Fruit fly (Drosophila melanogaster) whole organism, wandering third instar larva: ENCODE data around the gene CG43630.

ENCODE experiments used
- CG9705 ChIP-seq: fragments of 200-800 bp; sonication (Bioruptor generic); optimal IDR thresholded peaks from 2 replicates; lab custom pipeline; 2018; ENCODE audit warnings: missing biosample characterization, mild to moderate bottlenecking, missing genetic modification characterization
- CrebA ChIP-seq: fragments of 200-800 bp; sonication (Bioruptor generic); optimal IDR thresholded peaks from 2 replicates; lab custom pipeline; 2016; ENCODE audit warnings: missing biosample characterization, mild to moderate bottlenecking, missing genetic modification characterization, borderline replicate concordance
- GATAd ChIP-seq: sonication (Bioruptor generic); optimal IDR thresholded peaks from 2 replicates; lab custom pipeline; 2016; ENCODE audit warnings: missing biosample characterization, missing genetic modification characterization
- HLH106 ChIP-seq: fragments of 200-800 bp; optimal IDR thresholded peaks from 3 replicates; lab custom pipeline; 2019; ENCODE audit warnings: missing biosample characterization, mild to moderate bottlenecking, missing genetic modification characterization, moderate library complexity
- Hnf4 ChIP-seq: fragments of 200-800 bp; sonication (Bioruptor generic); optimal IDR thresholded peaks from 2 replicates; lab custom pipeline; 2016; ENCODE audit warnings: missing biosample characterization, mild to moderate bottlenecking, missing genetic modification characterization
- Hr78 ChIP-seq: fragments of >200 bp; optimal IDR thresholded peaks from 2 replicates; lab custom pipeline; 2017; ENCODE audit warnings: missing biosample characterization, missing genetic modification characterization
- Hr83 ChIP-seq: fragments of 200-300 bp; sonication (Bioruptor generic); optimal IDR thresholded peaks from 2 replicates; lab custom pipeline; 2016; ENCODE audit warnings: missing biosample characterization, mild to moderate bottlenecking, missing genetic modification characterization, moderate library complexity; ENCODE audit not compliant: poor library complexity, severe bottlenecking
- Jra ChIP-seq: sonication (Bioruptor generic); optimal IDR thresholded peaks from 2 replicates; lab custom pipeline; 2016; ENCODE audit warnings: missing biosample characterization, missing genetic modification characterization
- Mio ChIP-seq: sonication (Bioruptor generic); optimal IDR thresholded peaks from 2 replicates; lab custom pipeline; 2016; ENCODE audit warnings: missing biosample characterization, missing genetic modification characterization
- Myc ChIP-seq: fragments of >200 bp; optimal IDR thresholded peaks from 2 replicates; lab custom pipeline; 2017
- N ChIP-seq: fragments of >200 bp; optimal IDR thresholded peaks from 2 replicates; lab custom pipeline; 2018; ENCODE audit warnings: missing biosample characterization, missing external identifiers, missing genetic modification characterization
- OdsH ChIP-seq: fragments of 200-800 bp; sonication (Bioruptor generic); optimal IDR thresholded peaks from 2 replicates; lab custom pipeline; 2016; ENCODE audit warnings: missing biosample characterization, mild to moderate bottlenecking, missing genetic modification characterization
- Rel ChIP-seq, 2 experiments: fragments of 200-800 bp; sonication (Bioruptor generic) in 1 of 2; optimal IDR thresholded peaks; 2 replicates in 1 of 2; 3 replicates in 1 of 2; lab custom pipeline; 2016 to 2019; ENCODE audit warnings: mild to moderate bottlenecking in 2 of 2, missing biosample characterization in 2 of 2, missing genetic modification characterization in 2 of 2, moderate library complexity in 1 of 2
- Sp1 ChIP-seq: fragments of 200-800 bp; sonication (Bioruptor generic); optimal IDR thresholded peaks from 3 replicates; lab custom pipeline; 2019; ENCODE audit warnings: missing biosample characterization, mild to moderate bottlenecking, missing genetic modification characterization, moderate library complexity
- Vsx2 ChIP-seq: fragments of 200-300, 225-300 bp; sonication (Bioruptor generic); optimal IDR thresholded peaks from 2 replicates; lab custom pipeline; 2018; ENCODE audit warnings: missing biosample characterization, missing genetic modification characterization; ENCODE audit not compliant: partially characterized antibody
- br ChIP-seq: fragments of 200-800 bp; sonication (Bioruptor generic); optimal IDR thresholded peaks from 2 replicates; lab custom pipeline; 2016; ENCODE audit warnings: missing biosample characterization, missing genetic modification characterization
- brk ChIP-seq: fragments of 200-800 bp; sonication (Bioruptor generic); optimal IDR thresholded peaks from 2 replicates; lab custom pipeline; 2016; ENCODE audit warnings: missing biosample characterization, mild to moderate bottlenecking, missing genetic modification characterization
- dmrt93B ChIP-seq: fragments of 200-800 bp; sonication (Bioruptor generic); optimal IDR thresholded peaks from 2 replicates; lab custom pipeline; 2018; ENCODE audit warnings: missing biosample characterization, mild to moderate bottlenecking, missing genetic modification characterization
- foxo ChIP-seq, 2 experiments: fragments of 200-800 bp; sonication (Bioruptor generic); optimal IDR thresholded peaks; 2 replicates in 1 of 2; 3 replicates in 1 of 2; lab custom pipeline; 2016 to 2017; ENCODE audit warnings: missing biosample characterization in 2 of 2, missing genetic modification characterization in 2 of 2
- fru ChIP-seq: fragments of 200-800 bp; sonication (Bioruptor generic); optimal IDR thresholded peaks from 3 replicates; lab custom pipeline; 2016; ENCODE audit warnings: missing biosample characterization, mild to moderate bottlenecking, missing genetic modification characterization
- h ChIP-seq: fragments of 200-800 bp; sonication (Bioruptor generic); optimal IDR thresholded peaks from 3 replicates; lab custom pipeline; 2016; ENCODE audit warnings: missing biosample characterization, mild to moderate bottlenecking, missing genetic modification characterization
- jim ChIP-seq: fragments of 175-275, 200-325 bp; sonication (Bioruptor generic); optimal IDR thresholded peaks from 2 replicates; lab custom pipeline; 2016; ENCODE audit warnings: missing biosample characterization, mild to moderate bottlenecking, missing genetic modification characterization
- pan ChIP-seq: fragments of >200 bp; optimal IDR thresholded peaks from 2 replicates; lab custom pipeline; 2017
- psq ChIP-seq: fragments of 200-800 bp; sonication (Bioruptor generic); optimal IDR thresholded peaks from 3 replicates; lab custom pipeline; 2017; ENCODE audit warnings: missing biosample characterization, mild to moderate bottlenecking, missing genetic modification characterization, moderate library complexity
- sv ChIP-seq: fragments of 200-800 bp; sonication (Bioruptor generic); optimal IDR thresholded peaks from 3 replicates; lab custom pipeline; 2016; ENCODE audit warnings: missing biosample characterization, missing genetic modification characterization
- woc ChIP-seq: sonication (Bioruptor generic); optimal IDR thresholded peaks from 2 replicates; lab custom pipeline; 2016; ENCODE audit warnings: missing biosample characterization, mild to moderate bottlenecking, missing genetic modification characterization

The CG43630 gene

DNA sequence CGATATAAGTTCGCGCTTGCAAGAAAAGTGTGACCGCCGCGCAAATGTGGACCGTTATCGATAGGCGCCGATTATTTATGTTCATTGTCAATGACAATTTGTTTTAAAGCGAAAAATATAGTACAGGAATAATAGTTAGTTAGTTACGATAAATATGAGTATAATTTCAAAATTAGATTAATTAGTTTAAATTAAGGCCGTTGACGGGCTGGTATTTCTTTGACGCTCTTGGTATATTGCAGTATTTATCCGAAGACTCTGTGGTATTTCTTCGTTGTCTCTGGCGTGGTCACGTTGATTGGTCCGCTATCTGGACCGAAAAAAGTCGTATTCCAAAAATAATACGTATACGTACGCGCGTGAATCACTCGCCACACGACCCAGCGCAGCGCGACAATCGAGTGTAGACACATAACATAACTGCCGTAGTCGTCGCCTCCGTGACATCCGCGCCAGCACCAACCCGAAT is 21.5 kb upstream of the CG43630 start:
- peak; percentile 18 for TF ChIP-seq HLH106 (tag; lab: Kevin White, UChicago)
- no peak for TF ChIP-seq br
- TF ChIP-seq Sp1: peak; percentile 36
- no peak for TF ChIP-seq Vsx2 (GFP tag; lab: Kevin White, UChicago)
- peak; percentile 68 for TF ChIP-seq h (GFP tag; lab: Kevin White, UChicago)
- TF ChIP-seq Rel (GFP tag; optimal IDR thresholded peaks at IDR 0.05; lab: Kevin White, UChicago): no peak
- peak; percentile 49 for TF ChIP-seq Rel (tag; optimal IDR thresholded peaks at IDR 0.05; lab: Kevin White, UChicago)
- no peak for TF ChIP-seq pan
- no peak for TF ChIP-seq sv (GFP tag; lab: Kevin White, UChicago)
- TF ChIP-seq Jra (GFP tag; lab: Kevin White, UChicago): peak; percentile 28

DNA sequence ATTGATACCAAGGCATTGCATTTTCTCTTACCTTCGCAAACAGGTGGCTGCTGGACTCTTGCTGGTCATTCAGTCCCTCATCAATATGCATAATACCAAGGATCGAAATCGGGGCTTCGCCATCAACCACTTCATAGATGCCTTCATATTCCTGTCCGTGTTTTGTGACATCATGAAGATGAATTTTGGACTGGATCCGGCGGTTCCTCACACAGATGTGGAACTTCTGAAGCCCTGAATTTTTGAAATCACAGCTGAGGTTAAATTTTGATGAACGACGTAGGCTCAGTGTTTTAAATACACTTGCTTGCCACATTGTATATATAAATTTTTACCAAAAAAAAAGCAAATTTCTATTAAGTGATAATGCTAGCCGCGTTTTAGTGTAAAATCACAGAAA is 21.0 kb upstream of the CG43630 start, which contains the start of gene Past1:
Gene Past1, plus strand, starts transcription at position 301 of the 400 bp plus-strand sequence.
- TF ChIP-seq fru: no peak
- no peak for TF ChIP-seq Sp1
- TF ChIP-seq br: no peak
- no peak for TF ChIP-seq pan
- no peak for TF ChIP-seq CrebA (GFP tag; lab: Kevin White, UChicago)
- no peak for TF ChIP-seq woc (GFP tag; lab: Kevin White, UChicago)
- no peak for TF ChIP-seq h (GFP tag; lab: Kevin White, UChicago)

DNA sequence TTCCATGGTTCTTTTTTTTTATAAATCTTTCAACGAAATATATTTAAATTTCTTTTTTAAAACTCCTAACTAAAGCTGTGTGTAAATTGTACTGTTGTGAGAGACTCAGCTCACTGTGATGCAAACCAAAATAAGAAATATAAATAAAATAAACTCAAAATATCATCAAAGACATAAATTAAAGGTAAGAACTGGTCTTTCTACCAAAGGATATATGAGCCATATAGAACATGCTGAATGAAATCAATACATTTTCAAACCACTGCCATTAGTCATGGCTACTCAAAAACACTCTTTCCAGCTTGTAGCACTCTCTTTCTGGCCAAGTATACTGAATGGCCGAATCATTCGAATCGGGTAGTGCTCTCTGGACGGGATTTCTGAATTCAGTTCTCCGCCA is 18.7 kb upstream of the CG43630 start, which contains the start of the genes CG14391 and NijC:
Gene CG14391, minus strand, starts transcription at position 101 of the 400 bp plus-strand sequence.
Gene NijC, plus strand, starts transcription at position 388 of the 400 bp plus-strand sequence.
- TF ChIP-seq brk (GFP tag; lab: Kevin White, UChicago) (no peak), Hr78 (GFP tag; lab: Kevin White, UChicago) (no peak), Mio (GFP tag; lab: Kevin White, UChicago) (no peak), foxo (GFP tag; optimal IDR thresholded peaks at IDR 0.05; lab: Kevin White, UChicago) (no peak), Vsx2 (GFP tag; lab: Kevin White, UChicago) (no peak), HLH106 (tag; lab: Kevin White, UChicago) (no peak), CG9705 (GFP tag; lab: Kevin White, UChicago) (no peak), sv (GFP tag; lab: Kevin White, UChicago) (no peak), Jra (GFP tag; lab: Kevin White, UChicago) (no peak), jim (GFP tag; lab: Kevin White, UChicago) (no peak), Sp1 (no peak), Hnf4 (GFP tag; lab: Kevin White, UChicago) (no peak), Hr83 (no peak), dmrt93B (GFP tag; lab: Kevin White, UChicago) (no peak), psq (GFP tag; lab: Kevin White, UChicago) (no peak), N (GFP tag; lab: Kevin White, UChicago) (no peak)

DNA sequence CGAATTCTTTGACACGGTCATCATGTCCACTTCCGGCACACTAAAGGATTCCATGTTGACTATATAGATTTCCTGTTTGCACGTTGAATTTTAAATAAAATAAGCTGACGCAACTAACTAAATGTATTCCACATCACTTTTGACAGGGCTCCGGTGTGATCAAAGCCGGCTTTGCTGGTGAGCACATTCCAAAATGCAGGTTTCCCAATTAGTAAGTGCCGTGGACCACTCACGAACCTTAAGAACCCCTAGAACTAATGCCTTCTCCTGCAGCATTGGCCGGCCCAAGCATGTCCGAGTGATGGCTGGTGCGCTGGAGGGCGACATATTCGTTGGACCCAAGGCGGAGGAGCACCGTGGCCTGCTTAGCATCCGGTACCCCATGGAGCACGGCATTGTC is 16.4 kb upstream of the CG43630 start, which contains the start of gene CG31347:
Gene CG31347, minus strand, starts transcription at position 101 of the 400 bp plus-strand sequence.
- TF ChIP-seq Sp1: no peak

dm6 chr3R:12691422-12692101 is 15.5 kb upstream of the CG43630 start, which contains the start of gene Arp1:
Gene Arp1, plus strand, starts transcription at chr3R:12691743.
- no peak for TF ChIP-seq br
- no peak for TF ChIP-seq fru
- no peak for TF ChIP-seq Rel (GFP tag; optimal IDR thresholded peaks at IDR 0.05; lab: Kevin White, UChicago)
- peak; percentile 50 for TF ChIP-seq Rel (tag; optimal IDR thresholded peaks at IDR 0.05; lab: Kevin White, UChicago)

dm6 chr3R:12688672-12689417 is 12.8 kb upstream of the CG43630 start, which contains the start of gene kar:
Gene kar, minus strand, starts transcription at chr3R:12689367.
- TF ChIP-seq OdsH (GFP tag; lab: Kevin White, UChicago) (no peak), GATAd (GFP tag; lab: Kevin White, UChicago) (no peak), CG9705 (GFP tag; lab: Kevin White, UChicago) (no peak), psq (GFP tag; lab: Kevin White, UChicago) (no peak), Myc (lab: Kevin White, UChicago) (no peak), foxo (GFP tag; optimal IDR thresholded peaks at IDR 0.05; lab: Kevin White, UChicago) (no peak), dmrt93B (GFP tag; lab: Kevin White, UChicago) (no peak), Hr83 (no peak), Vsx2 (GFP tag; lab: Kevin White, UChicago) (no peak), Hnf4 (GFP tag; lab: Kevin White, UChicago) (no peak), fru (no peak), pan (no peak)
